Worm (Caenorhabditis elegans) whole organism, L4/young adult: Measurements from ENCODE around the gene Y46D2A.3.

Experiments
- W03F9.2 ChIP-seq: fragments of 150-350 bp; optimal IDR thresholded peaks from 2 replicates; lab custom pipeline; 2014; ENCODE audit warnings: missing biosample characterization, missing genetic modification characterization
- dao-5 ChIP-seq: sonication (generic microtip); optimal IDR thresholded peaks from 2 replicates; lab custom pipeline; 2016; ENCODE audit warnings: missing genotype, missing genetic modification characterization, moderate library complexity, missing compliant biosample characterization
- him-1 ChIP-seq: sonication (generic microtip); optimal IDR thresholded peaks from 2 replicates; lab custom pipeline; 2016; ENCODE audit warnings: missing genotype, missing genetic modification reagents, missing genetic modification characterization, missing compliant biosample characterization

DNA sequence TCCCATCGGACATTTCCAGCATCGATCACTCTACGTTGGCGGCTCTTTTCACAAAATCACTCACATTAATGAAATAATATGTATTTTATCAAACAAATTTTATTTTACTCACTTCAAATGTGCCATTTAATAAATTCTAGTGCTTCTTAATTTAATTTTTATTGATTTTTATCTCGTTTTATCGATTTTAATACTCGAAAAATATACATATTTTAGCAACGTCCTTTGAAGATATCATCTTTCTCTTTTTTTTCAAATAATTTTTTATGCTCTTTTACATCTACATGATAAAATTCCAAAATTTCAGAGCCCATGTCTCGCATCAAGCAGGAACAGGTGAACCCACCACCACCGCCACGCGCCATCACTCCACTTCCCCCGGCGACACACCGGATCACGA is 31.8 kb upstream of the Y46D2A.3 start, which contains the start of the genes lido-14 and bath-27:
- TF ChIP-seq W03F9.2 (no peak), dao-5 (tag; lab: Kevin White, UChicago) (no peak), him-1 (no peak)
